Worm (Caenorhabditis elegans): Measurements from ENCODE around the gene haf-1.

DNA sequence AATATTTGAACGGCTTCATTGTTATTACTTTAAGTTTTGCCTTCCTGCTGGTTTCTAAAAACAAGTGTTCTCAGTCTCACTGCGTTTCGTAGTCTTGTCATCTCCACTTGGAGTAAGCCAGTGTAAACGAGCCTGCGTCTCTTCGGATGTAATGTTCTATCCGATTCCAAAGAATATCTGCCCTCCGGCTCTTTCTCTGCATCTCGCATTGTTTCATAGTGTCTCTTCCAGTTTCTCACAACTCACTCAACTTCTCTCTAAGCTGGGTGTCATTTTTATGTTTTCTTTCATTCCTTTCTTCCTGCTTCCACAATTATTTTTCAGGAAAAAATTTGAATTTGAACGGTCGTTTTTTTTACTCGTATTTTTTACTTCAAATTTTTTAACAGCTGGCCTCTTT, 50.7 kb downstream of the haf-1 start:
- TF ChIP-seq pqm-1 (tag; optimal IDR thresholded peaks at IDR 0.05) (no peak), jun-1 (tag; optimal IDR thresholded peaks at IDR 0.05) (no peak), F16B12.6 (tag; optimal IDR thresholded peaks at IDR 0.05) (no peak), ceh-90 (tag; optimal IDR thresholded peaks at IDR 0.05) (no peak), lsy-2 (tag; optimal IDR thresholded peaks at IDR 0.05) (no peak), sup-37 (GFP tag; optimal IDR thresholded peaks at IDR 0.05) (no peak), ztf-11 (tag; optimal IDR thresholded peaks at IDR 0.05) (no peak), mdl-1 (tag; optimal IDR thresholded peaks at IDR 0.05) (no peak)
